Worm (Caenorhabditis elegans) whole organism, young adult: ENCODE results near the gene clc-28.
A peak's percentile ranks its signal among the peaks of the same experiment; 100 is the strongest.

Experiments
- B0019.2 ChIP-seq: fragments of 200-800 bp; sonication (Bioruptor generic); conservative IDR thresholded peaks from 2 replicates; pipeline ENCODE4 v1.3.6; 2022; ENCODE audit warnings: missing genetic modification reagents, missing genetic modification characterization, missing compliant biosample characterization
- F10E7.11 ChIP-seq: sonication (generic microtip); optimal IDR thresholded peaks from 2 replicates; lab custom pipeline; 2017; ENCODE audit warnings: mild to moderate bottlenecking, missing genetic modification characterization, moderate library complexity, missing compliant biosample characterization
- F33H1.4 ChIP-seq: fragments of 200-800 bp; sonication (Bioruptor generic); IDR thresholded peaks from 2 replicates; pipeline ENCODE4 v1.3.6; 2022; ENCODE audit warnings: missing genetic modification reagents, missing genetic modification characterization, missing compliant biosample characterization
- F39B2.1 ChIP-seq: fragments of 200-800 bp; sonication (Bioruptor generic); IDR thresholded peaks from 2 replicates; pipeline ENCODE4 v1.3.6; 2022; ENCODE audit warnings: missing genetic modification reagents, missing genetic modification characterization, missing compliant biosample characterization
- F57C9.4 ChIP-seq: sonication (generic microtip); optimal IDR thresholded peaks from 2 replicates; lab custom pipeline; 2017; ENCODE audit warnings: mild to moderate bottlenecking, missing genetic modification characterization, missing compliant biosample characterization
- K11D2.4 ChIP-seq: fragments of 200-800 bp; sonication (Bioruptor generic); IDR thresholded peaks from 2 replicates; pipeline ENCODE4 v1.3.6; 2022; ENCODE audit warnings: missing genetic modification reagents, missing genetic modification characterization, missing compliant biosample characterization
- Y56A3A.18 ChIP-seq: fragments of 200-800 bp; sonication (Bioruptor generic); IDR thresholded peaks from 2 replicates; pipeline ENCODE4 v1.3.6; 2022; ENCODE audit warnings: missing genetic modification reagents, missing genetic modification characterization, missing compliant biosample characterization
- aptf-2 ChIP-seq: fragments of 200-800 bp; sonication (Bioruptor generic); conservative IDR thresholded peaks from 2 replicates; pipeline ENCODE4 v1.3.6; 2022; ENCODE audit warnings: missing genetic modification reagents, missing genetic modification characterization, missing compliant biosample characterization
- aptf-3 ChIP-seq: fragments of 200-800 bp; sonication (Bioruptor generic); IDR thresholded peaks from 2 replicates; pipeline ENCODE4 v1.3.6; 2022; ENCODE audit warnings: missing genetic modification characterization, missing compliant biosample characterization
- atf-7 ChIP-seq: sonication (generic microtip); optimal IDR thresholded peaks from 2 replicates; lab custom pipeline; 2017; ENCODE audit warnings: mild to moderate bottlenecking, missing genetic modification characterization, missing compliant biosample characterization
- attf-5 ChIP-seq: fragments of 200-800 bp; sonication (Bioruptor generic); optimal IDR thresholded peaks from 2 replicates; lab custom pipeline; 2018; ENCODE audit warnings: mild to moderate bottlenecking, missing genetic modification characterization, missing compliant biosample characterization
- attf-6 ChIP-seq: fragments of 200-800 bp; sonication (Bioruptor generic); IDR thresholded peaks from 2 replicates; pipeline ENCODE4 v1.3.6; 2022; ENCODE audit warnings: missing genetic modification reagents, missing genetic modification characterization, missing compliant biosample characterization
- cebp-1 ChIP-seq, 2 experiments: fragments of 200-800 bp in 1 of 2; sonication (Bioruptor generic) in 1 of 2; sonication (generic microtip) in 1 of 2; IDR thresholded peaks in 1 of 2; optimal IDR thresholded peaks in 1 of 2; 2 replicates each; pipeline versions ENCODE4 v1.3.6 to Lab custom; 2017 to 2022; ENCODE audit warnings: missing compliant biosample characterization in 2 of 2, missing genetic modification characterization in 2 of 2, mild to moderate bottlenecking in 1 of 2, missing genetic modification reagents in 1 of 2, moderate library complexity in 1 of 2
- ceh-40 ChIP-seq: fragments of 200-800 bp; sonication (Bioruptor generic); IDR thresholded peaks from 2 replicates; pipeline ENCODE4 v1.3.6; 2022; ENCODE audit warnings: missing genetic modification characterization, missing compliant biosample characterization
- efl-1 ChIP-seq: fragments of 150-350 bp; optimal IDR thresholded peaks from 2 replicates; lab custom pipeline; 2014; ENCODE audit warnings: missing biosample characterization, missing genetic modification reagents, missing genetic modification characterization
- egl-18 ChIP-seq: fragments of 200-800 bp; sonication (Bioruptor generic); IDR thresholded peaks from 2 replicates; pipeline ENCODE4 v1.3.6; 2022; ENCODE audit warnings: missing genetic modification reagents, missing genetic modification characterization, missing compliant biosample characterization
- egl-44 ChIP-seq: fragments of 200-800 bp; sonication (Bioruptor generic); IDR thresholded peaks from 2 replicates; pipeline ENCODE4 v1.3.6; 2022; ENCODE audit warnings: missing genetic modification reagents, missing genetic modification characterization, missing compliant biosample characterization
- hlh-26 ChIP-seq: fragments of 200-800 bp; sonication (Bioruptor generic); conservative IDR thresholded peaks from 2 replicates; pipeline ENCODE4 v1.3.6; 2022; ENCODE audit warnings: missing genetic modification reagents, missing genetic modification characterization, missing compliant biosample characterization
- hmg-1.2 ChIP-seq: fragments of 200-800 bp; sonication (Bioruptor generic); IDR thresholded peaks from 2 replicates; pipeline ENCODE4 v1.3.6; 2022; ENCODE audit warnings: missing genetic modification reagents, missing genetic modification characterization, missing compliant biosample characterization
- lag-1 ChIP-seq: fragments of 200-800 bp; sonication (Bioruptor generic); IDR thresholded peaks from 2 replicates; pipeline ENCODE4 v1.3.6; 2022; ENCODE audit warnings: missing genetic modification reagents, missing genetic modification characterization, missing compliant biosample characterization
- let-607 ChIP-seq, 2 experiments: fragments of 200-800 bp in 1 of 2; sonication (Bioruptor generic) in 1 of 2; sonication (generic microtip) in 1 of 2; optimal IDR thresholded peaks; 2 replicates each; lab custom pipeline; 2016 to 2018; ENCODE audit warnings: mild to moderate bottlenecking in 2 of 2, missing compliant biosample characterization in 2 of 2, missing genetic modification characterization in 2 of 2, moderate library complexity in 2 of 2, missing genotype in 1 of 2
- lin-35 ChIP-seq, 3 experiments: fragments of 150-350 bp in 2 of 3; sonication (generic microtip) in 1 of 3; optimal IDR thresholded peaks; 2 replicates each; lab custom pipeline; 2014 to 2018; ENCODE audit warnings: missing biosample characterization in 3 of 3, missing genetic modification characterization in 3 of 3, missing genetic modification reagents in 3 of 3
- lin-40 ChIP-seq: sonication (generic microtip); optimal IDR thresholded peaks from 2 replicates; lab custom pipeline; 2016; ENCODE audit warnings: missing genetic modification characterization, mild to moderate bottlenecking, missing compliant biosample characterization, missing genotype, missing genetic modification reagents
- lin-54 ChIP-seq: fragments of 200-800 bp; sonication (Bioruptor generic); optimal IDR thresholded peaks from 2 replicates; lab custom pipeline; 2018; ENCODE audit warnings: mild to moderate bottlenecking, missing genetic modification characterization, missing compliant biosample characterization
- lsl-1 ChIP-seq: fragments of 200-800 bp; sonication (Bioruptor generic); optimal IDR thresholded peaks from 2 replicates; lab custom pipeline; 2018; ENCODE audit warnings: mild to moderate bottlenecking, missing genetic modification characterization, moderate library complexity, missing compliant biosample characterization
- madf-6 ChIP-seq: fragments of 200-800 bp; sonication (Bioruptor generic); IDR thresholded peaks from 2 replicates; pipeline ENCODE4 v1.3.6; 2022; ENCODE audit warnings: missing genetic modification reagents, missing genetic modification characterization, missing compliant biosample characterization
- mes-4 ChIP-seq: sonication (generic microtip); optimal IDR thresholded peaks from 2 replicates; lab custom pipeline; 2016; ENCODE audit warnings: missing genotype, missing genetic modification characterization, missing compliant biosample characterization
- nfya-2 ChIP-seq: fragments of 200-800 bp; sonication (Bioruptor generic); IDR thresholded peaks from 2 replicates; pipeline ENCODE4 v1.3.6; 2022; ENCODE audit warnings: missing genetic modification reagents, missing genetic modification characterization, missing compliant biosample characterization
- nhr-80 ChIP-seq: sonication (generic microtip); optimal IDR thresholded peaks from 2 replicates; lab custom pipeline; 2016; ENCODE audit warnings: missing genetic modification characterization, missing compliant biosample characterization
- snpc-1.3 ChIP-seq: sonication (generic microtip); optimal IDR thresholded peaks from 2 replicates; lab custom pipeline; 2017; ENCODE audit warnings: missing genetic modification characterization, mild to moderate bottlenecking, missing compliant biosample characterization, antibody characterized with exemption, moderate library complexity, missing genotype, missing genetic modification reagents; ENCODE audit not compliant: insufficient read depth
- sptf-2 ChIP-seq: fragments of 200-800 bp; sonication (Bioruptor generic); optimal IDR thresholded peaks from 2 replicates; lab custom pipeline; 2018; ENCODE audit warnings: mild to moderate bottlenecking, missing genetic modification characterization, missing compliant biosample characterization
- xnd-1 ChIP-seq: sonication (generic microtip); optimal IDR thresholded peaks from 2 replicates; lab custom pipeline; 2016; ENCODE audit warnings: missing genotype, missing genetic modification reagents, missing genetic modification characterization, missing compliant biosample characterization
- zim-3 ChIP-seq: sonication (generic microtip); optimal IDR thresholded peaks from 2 replicates; lab custom pipeline; 2017; ENCODE audit warnings: mild to moderate bottlenecking, missing genetic modification characterization, moderate library complexity, missing compliant biosample characterization
- ztf-26 ChIP-seq: sonication (generic microtip); optimal IDR thresholded peaks from 2 replicates; lab custom pipeline; 2017; ENCODE audit warnings: missing genetic modification characterization, missing compliant biosample characterization
- ztf-6 ChIP-seq: fragments of 200-800 bp; sonication (Bioruptor generic); IDR thresholded peaks from 2 replicates; pipeline ENCODE4 v1.3.6; 2022; ENCODE audit warnings: missing genetic modification reagents, missing genetic modification characterization, missing compliant biosample characterization

The clc-28 gene

ce11 chrIII:8370846-8371257 is 31.6 kb upstream of the clc-28 start:
- peak in 1 of 2 experiments; percentile 2 for TF ChIP-seq let-607 (tag; optimal IDR thresholded peaks at IDR 0.05; lab: Kevin White, UChicago)
- TF ChIP-seq ztf-26 (tag; lab: Kevin White, UChicago) = peak; percentile 24
- TF ChIP-seq hmg-1.2 (GFP tag; lab: Robert Waterston, UW) = peak; percentile 66; the same call in 1 of the 2 replicates
- peak; percentile 4 for TF ChIP-seq attf-5
- TF ChIP-seq lin-40 (tag; lab: Kevin White, UChicago) = peak; percentile 73
- peak; percentile 61 for TF ChIP-seq nhr-80 (tag; lab: Kevin White, UChicago)
- TF ChIP-seq aptf-2 (GFP tag; lab: Robert Waterston, UW) = no peak
- TF ChIP-seq cebp-1 (GFP tag; IDR thresholded peaks at IDR 0.05; lab: Robert Waterston, UW) = no peak
- TF ChIP-seq cebp-1 (tag; optimal IDR thresholded peaks at IDR 0.05; lab: Kevin White, UChicago) = peak; percentile 68
- TF ChIP-seq egl-44 (GFP tag; lab: Robert Waterston, UW) = no peak

ce11 chrIII:8370188-8370587 is 30.9 kb upstream of the clc-28 start:
- no peak for TF ChIP-seq xnd-1 (tag; lab: Kevin White, UChicago)
- peak; percentile 64 for TF ChIP-seq lin-54
- no peak for TF ChIP-seq lin-40 (tag; lab: Kevin White, UChicago)
- no peak for TF ChIP-seq lag-1
- TF ChIP-seq efl-1 = peak; percentile 60
- no peak for TF ChIP-seq B0019.2 (GFP tag; lab: Robert Waterston, UW)
- TF ChIP-seq F57C9.4 (tag; lab: Kevin White, UChicago) = no peak
- TF ChIP-seq F33H1.4 (GFP tag; lab: Robert Waterston, UW) = peak; percentile 69
- TF ChIP-seq madf-6 (GFP tag; lab: Robert Waterston, UW) = peak; percentile 28; the same call in 1 of the 2 replicates
- no peak for TF ChIP-seq K11D2.4 (GFP tag; lab: Robert Waterston, UW)
- no peak for TF ChIP-seq egl-18
- peak; percentile 71 for TF ChIP-seq hmg-1.2 (GFP tag; lab: Robert Waterston, UW)
- no peak for TF ChIP-seq ceh-40 (GFP tag; lab: Robert Waterston, UW)
- TF ChIP-seq snpc-1.3 = peak; percentile 54
- TF ChIP-seq lsl-1 (GFP tag; lab: Kevin White, UChicago) = peak; percentile 38
- TF ChIP-seq F10E7.11 = no peak
- no peak for TF ChIP-seq zim-3 (tag; lab: Kevin White, UChicago)

DNA sequence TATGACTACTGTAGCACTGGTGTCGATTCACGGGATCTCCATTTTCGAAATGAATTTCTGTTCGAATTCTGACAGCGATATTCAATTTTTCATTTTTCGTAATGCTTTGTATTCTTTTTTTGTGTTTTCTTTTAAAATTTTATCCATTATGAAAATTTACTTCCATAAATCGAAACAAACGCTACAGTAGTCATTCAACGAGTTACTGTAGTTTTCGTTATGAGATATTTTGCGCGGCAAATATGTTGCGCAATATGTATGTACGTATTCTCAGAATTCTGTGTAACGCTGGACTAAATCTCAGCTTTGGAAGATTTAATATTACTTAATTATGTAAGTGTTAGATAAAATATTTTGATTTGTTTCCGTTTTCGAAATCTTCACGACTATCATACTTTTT is 29.9 kb upstream of the clc-28 start:
- TF ChIP-seq aptf-3 (GFP tag; lab: Robert Waterston, UW) = no peak
- no peak for TF ChIP-seq hmg-1.2 (GFP tag; lab: Robert Waterston, UW)
- TF ChIP-seq nfya-2 (GFP tag; lab: Robert Waterston, UW) = no peak
- TF ChIP-seq atf-7 (tag; lab: Kevin White, UChicago) = no peak
- no peak for TF ChIP-seq mes-4 (tag; lab: Kevin White, UChicago)
- TF ChIP-seq hlh-26 (GFP tag; lab: Robert Waterston, UW) = no peak
- TF ChIP-seq attf-6 (GFP tag; lab: Robert Waterston, UW) = no peak
- no peak for TF ChIP-seq Y56A3A.18 (GFP tag; lab: Robert Waterston, UW)
- no peak for TF ChIP-seq sptf-2 (GFP tag; lab: Kevin White, UChicago)
- TF ChIP-seq zim-3 (tag; lab: Kevin White, UChicago) = no peak
- no peak for TF ChIP-seq ztf-6
- no peak for TF ChIP-seq let-607 (tag; optimal IDR thresholded peaks at IDR 0.05; lab: Kevin White, UChicago)
- no peak for TF ChIP-seq lin-35 (GFP tag; optimal IDR thresholded peaks at IDR 0.05; lab: Kevin White, UChicago)
- TF ChIP-seq F39B2.1 (GFP tag; lab: Robert Waterston, UW) = no peak
